Fruit fly (Drosophila melanogaster) whole organism, embryonic: Measurements from ENCODE around the gene Slimp.

Experiments
- Aef1 ChIP-seq: fragments of 200-800 bp; sonication (Bioruptor generic); IDR thresholded peaks from 3 replicates; pipeline ENCODE4 v1.3.6; 2022; ENCODE audit warnings: missing biosample characterization, missing genetic modification characterization
- B-H1 ChIP-seq: fragments of 200-800 bp; sonication (Bioruptor generic); IDR thresholded peaks from 3 replicates; pipeline ENCODE4 v1.3.6; 2022; ENCODE audit warnings: missing biosample characterization, missing genetic modification characterization
- CG10462 ChIP-seq: fragments of 200-800 bp; sonication (Bioruptor generic); optimal IDR thresholded peaks from 2 replicates; lab custom pipeline; 2016; ENCODE audit warnings: missing biosample characterization, missing genetic modification characterization
- CG13624 ChIP-seq: fragments of 200-800 bp; sonication (Bioruptor generic); optimal IDR thresholded peaks from 2 replicates; lab custom pipeline; 2016; ENCODE audit warnings: missing biosample characterization, missing genetic modification characterization
- CG13775 ChIP-seq: fragments of 200-800 bp; sonication (Bioruptor generic); optimal IDR thresholded peaks from 3 replicates; lab custom pipeline; 2017; ENCODE audit warnings: missing biosample characterization, mild to moderate bottlenecking, missing genetic modification characterization
- CG14050 ChIP-seq: fragments of 200-800 bp; sonication (Bioruptor generic); IDR thresholded peaks from 3 replicates; pipeline ENCODE4 v1.3.6; 2022; ENCODE audit warnings: missing biosample characterization, missing genetic modification characterization
- CG14965 ChIP-seq: fragments of 200-800 bp; sonication (Bioruptor generic); optimal IDR thresholded peaks from 2 replicates; lab custom pipeline; 2016; ENCODE audit warnings: missing biosample characterization, missing genetic modification characterization, borderline replicate concordance
- CG17328 ChIP-seq: fragments of 200-800 bp; sonication (Bioruptor generic); IDR thresholded peaks from 2 replicates; pipeline ENCODE4 v1.3.6; 2022; ENCODE audit warnings: missing biosample characterization, missing genetic modification characterization
- CG17385 ChIP-seq: fragments of 200-800 bp; sonication (Bioruptor generic); optimal IDR thresholded peaks from 3 replicates; lab custom pipeline; 2018; ENCODE audit warnings: missing biosample characterization, mild to moderate bottlenecking, missing genetic modification characterization
- CG17829 ChIP-seq: fragments of 200-800 bp; optimal IDR thresholded peaks from 2 replicates; lab custom pipeline; 2019; ENCODE audit warnings: missing biosample characterization, mild to moderate bottlenecking, missing genetic modification characterization, moderate library complexity
- CG18476 ChIP-seq: fragments of 200-800 bp; sonication (Bioruptor generic); optimal IDR thresholded peaks from 2 replicates; lab custom pipeline; 2016; ENCODE audit warnings: missing biosample characterization, mild to moderate bottlenecking, missing genetic modification characterization
- CG18764 ChIP-seq: fragments of 200-800 bp; sonication (Bioruptor generic); optimal IDR thresholded peaks from 3 replicates; lab custom pipeline; 2016; ENCODE audit warnings: missing biosample characterization, missing genetic modification characterization
- CG2120 ChIP-seq: fragments of 200-800 bp; sonication (Bioruptor generic); optimal IDR thresholded peaks from 3 replicates; lab custom pipeline; 2016; ENCODE audit warnings: missing biosample characterization, missing genetic modification characterization
- CG2202 ChIP-seq: fragments of 200-800 bp; sonication (Bioruptor generic); optimal IDR thresholded peaks from 2 replicates; lab custom pipeline; 2018; ENCODE audit warnings: missing biosample characterization, mild to moderate bottlenecking, missing genetic modification characterization
- CG32532 ChIP-seq: fragments of 200-800 bp; sonication (Bioruptor generic); IDR thresholded peaks from 2 replicates; pipeline ENCODE4 v1.3.6; 2022; ENCODE audit warnings: missing biosample characterization, missing genetic modification characterization
- CG33557 ChIP-seq: fragments of 200-800 bp; sonication (Bioruptor generic); optimal IDR thresholded peaks from 2 replicates; lab custom pipeline; 2019; ENCODE audit warnings: missing biosample characterization, mild to moderate bottlenecking, missing genetic modification characterization, moderate library complexity
- CG34422 ChIP-seq: fragments of 200-800 bp; sonication (Bioruptor generic); IDR thresholded peaks from 3 replicates; pipeline ENCODE4 v1.3.6; 2022; ENCODE audit warnings: missing biosample characterization, missing genetic modification characterization
- CG4707 ChIP-seq: fragments of 200-800 bp; sonication (Bioruptor generic); optimal IDR thresholded peaks from 2 replicates; lab custom pipeline; 2018; ENCODE audit warnings: missing biosample characterization, mild to moderate bottlenecking, missing genetic modification characterization, moderate library complexity
- CG4854 ChIP-seq: fragments of 200-800 bp; sonication (Bioruptor generic); optimal IDR thresholded peaks from 2 replicates; lab custom pipeline; 2016; ENCODE audit warnings: missing biosample characterization, missing genetic modification characterization, inconsistent platforms
- CG6175 ChIP-seq: fragments of 200-800 bp; sonication (Bioruptor generic); IDR thresholded peaks from 3 replicates; pipeline ENCODE4 v1.3.6; 2022; ENCODE audit warnings: missing biosample characterization, missing genetic modification characterization
- CG7357 ChIP-seq: fragments of 200-800 bp; sonication (Bioruptor generic); IDR thresholded peaks from 3 replicates; pipeline ENCODE4 v1.3.6; 2022; ENCODE audit warnings: missing biosample characterization, missing genetic modification characterization
- CG7839 ChIP-seq: fragments of 200-800 bp; sonication (Bioruptor generic); optimal IDR thresholded peaks from 3 replicates; lab custom pipeline; 2018; ENCODE audit warnings: missing biosample characterization, mild to moderate bottlenecking, missing genetic modification characterization, moderate library complexity
- CkIIα-i1 ChIP-seq: fragments of 200-800 bp; sonication (Bioruptor generic); IDR thresholded peaks from 2 replicates; pipeline ENCODE4 v1.3.6; 2022; ENCODE audit warnings: missing biosample characterization, missing genetic modification characterization
- D19B ChIP-seq: fragments of 200-800 bp; sonication (Bioruptor generic); optimal IDR thresholded peaks from 2 replicates; lab custom pipeline; 2017; ENCODE audit warnings: missing biosample characterization, mild to moderate bottlenecking, missing genetic modification characterization
- Dbx ChIP-seq: fragments of 200-800 bp; sonication (Bioruptor generic); IDR thresholded peaks from 3 replicates; pipeline ENCODE4 v1.3.6; 2022; ENCODE audit warnings: missing biosample characterization, missing genetic modification characterization
- Dref ChIP-seq: fragments of 200-800 bp; sonication (Bioruptor generic); IDR thresholded peaks from 2 replicates; pipeline ENCODE4 v1.3.6; 2022; ENCODE audit warnings: missing biosample characterization, missing genetic modification characterization
- ERR ChIP-seq: fragments of 200-800 bp; sonication (Bioruptor generic); optimal IDR thresholded peaks from 2 replicates; lab custom pipeline; 2016; ENCODE audit warnings: missing biosample characterization, missing genetic modification characterization
- HLH3B ChIP-seq: fragments of 200-800 bp; sonication (Bioruptor generic); IDR thresholded peaks from 2 replicates; pipeline ENCODE4 v1.3.6; 2022; ENCODE audit warnings: missing biosample characterization, missing genetic modification characterization
- HmgZ ChIP-seq: fragments of 200-800 bp; sonication (Bioruptor generic); optimal IDR thresholded peaks from 2 replicates; lab custom pipeline; 2018; ENCODE audit warnings: missing biosample characterization, mild to moderate bottlenecking, missing genetic modification characterization
- Hr39 ChIP-seq: fragments of >200 bp; optimal IDR thresholded peaks from 2 replicates; lab custom pipeline; 2017
- Hr51 ChIP-seq, 2 experiments: fragments of 200-800 bp; sonication (Bioruptor generic); optimal IDR thresholded peaks; 2 replicates in 1 of 2; 3 replicates in 1 of 2; lab custom pipeline; 2016 to 2018; ENCODE audit warnings: missing biosample characterization in 2 of 2, missing genetic modification characterization in 2 of 2, mild to moderate bottlenecking in 1 of 2, moderate library complexity in 1 of 2
- MBD-R2 ChIP-seq: fragments of 200-800 bp; sonication (Bioruptor generic); IDR thresholded peaks from 2 replicates; pipeline ENCODE4 v1.3.6; 2022; ENCODE audit warnings: missing biosample characterization, missing genetic modification characterization
- Oli ChIP-seq: fragments of 200-800 bp; sonication (Bioruptor generic); optimal IDR thresholded peaks from 2 replicates; lab custom pipeline; 2018; ENCODE audit warnings: missing biosample characterization, mild to moderate bottlenecking, missing genetic modification characterization, moderate library complexity
- Poxn ChIP-seq: fragments of 200-800 bp; sonication (Bioruptor generic); IDR thresholded peaks from 2 replicates; pipeline ENCODE4 v1.3.6; 2022; ENCODE audit warnings: missing biosample characterization, missing genetic modification characterization
- Rx ChIP-seq: fragments of 200-800 bp; sonication (Bioruptor generic); IDR thresholded peaks from 2 replicates; pipeline ENCODE4 v1.3.6; 2022; ENCODE audit warnings: missing biosample characterization, missing genetic modification characterization
- Scr ChIP-seq: fragments of 200-800 bp; sonication (Bioruptor generic); IDR thresholded peaks from 2 replicates; pipeline ENCODE4 v1.3.6; 2022; ENCODE audit warnings: missing biosample characterization, missing genetic modification characterization; ENCODE audit not compliant: partially characterized antibody
- Sry-δ ChIP-seq: fragments of 200-800 bp; sonication (Bioruptor generic); optimal IDR thresholded peaks from 2 replicates; lab custom pipeline; 2016; ENCODE audit warnings: missing biosample characterization, missing genetic modification characterization
- Stat92E ChIP-seq, 3 experiments: fragments of >200 bp in 2 of 3; fragments of 200-800 bp in 1 of 3; sonication (Bioruptor generic) in 1 of 3; optimal IDR thresholded peaks; 2 replicates each; lab custom pipeline; 2017 to 2019; ENCODE audit warnings: missing biosample characterization in 3 of 3, missing genetic modification characterization in 3 of 3, mild to moderate bottlenecking in 1 of 3, moderate library complexity in 1 of 3
- ac ChIP-seq: fragments of 200-800 bp; sonication (Bioruptor generic); optimal IDR thresholded peaks from 3 replicates; lab custom pipeline; 2017; ENCODE audit warnings: missing biosample characterization, mild to moderate bottlenecking, missing genetic modification characterization
- crp ChIP-seq, 2 experiments: fragments of 200-800 bp; sonication (Bioruptor generic); optimal IDR thresholded peaks; 2 replicates in 1 of 2; 3 replicates in 1 of 2; lab custom pipeline; 2017; ENCODE audit warnings: missing biosample characterization in 2 of 2, missing genetic modification characterization in 2 of 2, mild to moderate bottlenecking in 1 of 2, moderate library complexity in 1 of 2
- eyg ChIP-seq: fragments of 200-800 bp; sonication (Bioruptor generic); optimal IDR thresholded peaks from 3 replicates; lab custom pipeline; 2016; ENCODE audit warnings: missing biosample characterization, missing genetic modification characterization
- fd102C ChIP-seq: fragments of 200-800 bp; sonication (Bioruptor generic); optimal IDR thresholded peaks from 2 replicates; lab custom pipeline; 2018; ENCODE audit warnings: missing biosample characterization, mild to moderate bottlenecking, missing genetic modification characterization, moderate library complexity
- gem ChIP-seq: fragments of 200-800 bp; sonication (Bioruptor generic); optimal IDR thresholded peaks from 2 replicates; lab custom pipeline; 2019; ENCODE audit warnings: missing biosample characterization, mild to moderate bottlenecking, missing genetic modification characterization, moderate library complexity
- h ChIP-seq: fragments of >200 bp; optimal IDR thresholded peaks from 2 replicates; lab custom pipeline; 2017
- peb ChIP-seq: fragments of 200-800 bp; sonication (Bioruptor generic); IDR thresholded peaks from 2 replicates; pipeline ENCODE4 v1.3.6; 2022; ENCODE audit warnings: missing biosample characterization, missing genetic modification characterization
- pros ChIP-seq: fragments of 200-800 bp; sonication (Bioruptor generic); optimal IDR thresholded peaks from 3 replicates; lab custom pipeline; 2019; ENCODE audit warnings: missing biosample characterization, mild to moderate bottlenecking, missing genetic modification characterization, moderate library complexity
- ranshi ChIP-seq: fragments of 200-800 bp; sonication (Bioruptor generic); IDR thresholded peaks from 2 replicates; pipeline ENCODE4 v1.3.6; 2022; ENCODE audit warnings: missing biosample characterization, missing genetic modification characterization
- ro ChIP-seq: fragments of 200-800 bp; sonication (Bioruptor generic); IDR thresholded peaks from 2 replicates; pipeline ENCODE4 v1.3.6; 2022; ENCODE audit warnings: missing biosample characterization, missing genetic modification characterization
- trh ChIP-seq: fragments of 200-800 bp; sonication (Bioruptor generic); optimal IDR thresholded peaks from 2 replicates; lab custom pipeline; 2016; ENCODE audit warnings: missing biosample characterization, missing genetic modification characterization
- twi ChIP-seq: fragments of 200-800 bp; optimal IDR thresholded peaks from 2 replicates; lab custom pipeline; 2019; ENCODE audit warnings: missing biosample characterization, mild to moderate bottlenecking, missing genetic modification characterization, moderate library complexity

Slimp gene

DNA sequence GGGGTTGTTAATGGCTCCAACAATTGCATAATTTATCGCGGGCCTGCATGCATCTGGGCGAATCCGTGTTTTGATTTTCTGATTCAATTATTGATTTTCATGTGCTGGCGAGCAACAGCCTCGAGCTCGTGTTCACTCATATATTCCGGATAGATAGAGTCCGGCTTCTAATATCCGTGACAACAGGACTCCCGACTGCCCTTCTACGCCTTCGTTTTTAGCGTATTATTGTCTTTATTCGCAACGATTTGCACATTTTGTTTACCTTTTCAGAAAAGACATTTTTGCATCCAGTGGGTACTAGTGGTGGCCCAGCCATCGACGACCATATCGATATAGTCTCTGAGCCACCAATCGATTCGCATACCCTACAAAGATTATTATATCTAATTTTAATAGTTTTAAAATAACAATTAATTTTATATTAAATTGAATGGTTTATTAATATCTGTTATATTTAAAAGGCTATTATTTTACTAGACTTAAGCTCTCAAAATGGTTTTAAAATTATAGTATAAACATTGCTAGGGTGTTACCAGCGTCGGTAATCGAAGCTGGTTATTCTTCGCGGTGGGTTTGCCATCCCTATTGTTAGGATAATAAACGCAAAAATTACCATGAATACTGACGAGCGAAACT is 12.5 kb upstream of the Slimp start, which contains the start of the genes Myo95E and TBC1d7 (continued):
- TF ChIP-seq Sry-δ (peak; percentile 80), trh (peak; percentile 71), CG33557 (GFP tag; lab: Kevin White, UChicago) (peak; percentile 66), CG7357 (peak; percentile 89), h (no peak), ranshi (peak; percentile 93), CG6175 (GFP tag; lab: Robert Waterston, UW) (peak; percentile 72), CG17385 (GFP tag; lab: Kevin White, UChicago) (peak; percentile 82), CG13775 (GFP tag; lab: Kevin White, UChicago) (peak; percentile 88), CkIIα-i1 (0 out of 2 replicates have a peak, but pooled peaks have one; percentile 31), Hr51 (GFP tag; optimal IDR thresholded peaks at IDR 0.05; lab: Kevin White, UChicago) (peak; percentile 33 to 91), pros (GFP tag; lab: Kevin White, UChicago) (no peak), Dref (GFP tag; lab: Robert Waterston, UW) (peak; percentile 68), twi (tag; lab: Kevin White, UChicago) (peak; percentile 62), CG34422 (GFP tag; lab: Robert Waterston, UW) (peak; percentile 95), Aef1 (GFP tag; lab: Robert Waterston, UW) (peak; percentile 97), HLH3B (GFP tag; lab: Robert Waterston, UW) (peak; percentile 91), ERR (GFP tag; lab: Kevin White, UChicago) (no peak), CG2202 (peak; percentile 63), ro (GFP tag; lab: Robert Waterston, UW) (peak; percentile 72), MBD-R2 (GFP tag; lab: Robert Waterston, UW) (peak; percentile 93), CG2120 (GFP tag; lab: Kevin White, UChicago) (peak; percentile 84), CG4854 (GFP tag; lab: Kevin White, UChicago) (peak; percentile 68), Scr (peak; percentile 80), CG10462 (GFP tag; lab: Kevin White, UChicago) (peak; percentile 40), Poxn (no peak; the same call in 1 of the 2 replicates), Dbx (GFP tag; lab: Robert Waterston, UW) (peak; percentile 91), fd102C (GFP tag; lab: Kevin White, UChicago) (peak; percentile 35), CG14050 (GFP tag; lab: Robert Waterston, UW) (peak; percentile 80), peb (GFP tag; lab: Robert Waterston, UW) (peak; percentile 89), Stat92E (GFP tag; optimal IDR thresholded peaks at IDR 0.05; lab: Kevin White, UChicago) (peak in 1 of 3 experiments; percentile 7), CG14965 (GFP tag; lab: Kevin White, UChicago) (no peak), Rx (peak; percentile 81), gem (tag; lab: Kevin White, UChicago) (peak; percentile 95), CG7839 (tag; lab: Kevin White, UChicago) (peak; percentile 92), CG17328 (GFP tag; lab: Robert Waterston, UW) (peak; percentile 79), CG17829 (tag; lab: Kevin White, UChicago) (peak; percentile 89), CG18764 (GFP tag; lab: Kevin White, UChicago) (peak; percentile 83), eyg (GFP tag; lab: Kevin White, UChicago) (no peak), Hr39 (lab: Kevin White, UChicago) (no peak), ac (no peak), CG32532 (GFP tag; lab: Robert Waterston, UW) (peak; percentile 92), Oli (peak; percentile 83), crp (GFP tag; optimal IDR thresholded peaks at IDR 0.05; lab: Kevin White, UChicago) (peak in 1 of 2 experiments; percentile 53), CG4707 (peak; percentile 23), CG18476 (GFP tag; lab: Kevin White, UChicago) (peak; percentile 81), CG13624 (GFP tag; lab: Kevin White, UChicago) (peak; percentile 55), HmgZ (peak; percentile 85), D19B (GFP tag; lab: Kevin White, UChicago) (peak; percentile 98), B-H1 (GFP tag; lab: Robert Waterston, UW) (peak; percentile 81)
